Fruit fly (Drosophila melanogaster) whole organism, embryonic: ENCODE data around the gene CG33127.

ENCODE experiments used
- Atf6 ChIP-seq: fragments of 200-800 bp; sonication (Bioruptor generic); IDR thresholded peaks from 2 replicates; pipeline ENCODE4 v1.3.6; 2022; ENCODE audit warnings: missing biosample characterization, missing genetic modification characterization
- Bgb ChIP-seq: fragments of 200-800 bp; sonication (Bioruptor generic); IDR thresholded peaks from 2 replicates; pipeline ENCODE4 v1.3.6; 2022; ENCODE audit warnings: missing biosample characterization, missing genetic modification characterization; ENCODE audit not compliant: partially characterized antibody
- CG1024 ChIP-seq: fragments of 200-800 bp; sonication (Bioruptor generic); IDR thresholded peaks from 2 replicates; pipeline ENCODE4 v1.3.6; 2022; ENCODE audit warnings: missing biosample characterization, missing genetic modification characterization
- CG10321 ChIP-seq: fragments of 200-800 bp; sonication (Bioruptor generic); IDR thresholded peaks from 2 replicates; pipeline ENCODE4 v1.3.6; 2022; ENCODE audit warnings: missing biosample characterization, missing genetic modification characterization
- CG10366 ChIP-seq: fragments of 200-800 bp; sonication (Bioruptor generic); IDR thresholded peaks from 2 replicates; pipeline ENCODE4 v1.3.6; 2022; ENCODE audit warnings: missing biosample characterization, missing genetic modification characterization
- CG10543 ChIP-seq: fragments of 200-800 bp; sonication (Bioruptor generic); optimal IDR thresholded peaks from 3 replicates; lab custom pipeline; 2017; ENCODE audit warnings: missing biosample characterization, mild to moderate bottlenecking, missing genetic modification characterization, moderate library complexity
- CG10979 ChIP-seq: fragments of 200-800 bp; sonication (Bioruptor generic); optimal IDR thresholded peaks from 2 replicates; lab custom pipeline; 2018; ENCODE audit warnings: missing biosample characterization, mild to moderate bottlenecking, missing genetic modification characterization, moderate library complexity
- CG14050 ChIP-seq: fragments of 200-800 bp; sonication (Bioruptor generic); IDR thresholded peaks from 3 replicates; pipeline ENCODE4 v1.3.6; 2022; ENCODE audit warnings: missing biosample characterization, missing genetic modification characterization
- CG15011 ChIP-seq: fragments of 200-800 bp; sonication (Bioruptor generic); optimal IDR thresholded peaks from 3 replicates; lab custom pipeline; 2018; ENCODE audit warnings: missing biosample characterization, mild to moderate bottlenecking, missing genetic modification characterization
- CG15514 ChIP-seq: fragments of 200-800 bp; sonication (Bioruptor generic); optimal IDR thresholded peaks from 3 replicates; lab custom pipeline; 2017; ENCODE audit warnings: missing biosample characterization, missing genetic modification characterization, mild to moderate bottlenecking, moderate library complexity, missing genetic modification reagents
- CG18011 ChIP-seq: fragments of 200-800 bp; sonication (Bioruptor generic); optimal IDR thresholded peaks from 2 replicates; lab custom pipeline; 2017; ENCODE audit warnings: missing biosample characterization, missing genetic modification characterization, mild to moderate bottlenecking, moderate library complexity, missing genotype
- CG18476 ChIP-seq: fragments of 200-800 bp; sonication (Bioruptor generic); optimal IDR thresholded peaks from 2 replicates; lab custom pipeline; 2016; ENCODE audit warnings: missing biosample characterization, mild to moderate bottlenecking, missing genetic modification characterization
- CG32532 ChIP-seq: fragments of 200-800 bp; sonication (Bioruptor generic); IDR thresholded peaks from 2 replicates; pipeline ENCODE4 v1.3.6; 2022; ENCODE audit warnings: missing biosample characterization, missing genetic modification characterization
- CG34422 ChIP-seq: fragments of 200-800 bp; sonication (Bioruptor generic); IDR thresholded peaks from 3 replicates; pipeline ENCODE4 v1.3.6; 2022; ENCODE audit warnings: missing biosample characterization, missing genetic modification characterization
- CG7372 ChIP-seq: fragments of 200-800 bp; sonication (Bioruptor generic); IDR thresholded peaks from 2 replicates; pipeline ENCODE4 v1.3.6; 2022; ENCODE audit warnings: missing biosample characterization, missing genetic modification characterization
- CG7786 ChIP-seq: fragments of 200-800 bp; sonication (Bioruptor generic); optimal IDR thresholded peaks from 2 replicates; lab custom pipeline; 2016; ENCODE audit warnings: missing biosample characterization, missing genetic modification characterization
- CG7839 ChIP-seq: fragments of 200-800 bp; sonication (Bioruptor generic); optimal IDR thresholded peaks from 3 replicates; lab custom pipeline; 2018; ENCODE audit warnings: missing biosample characterization, mild to moderate bottlenecking, missing genetic modification characterization, moderate library complexity
- CG9215 ChIP-seq: fragments of 200-800 bp; sonication (Bioruptor generic); IDR thresholded peaks from 2 replicates; pipeline ENCODE4 v1.3.6; 2022; ENCODE audit warnings: missing biosample characterization, missing genetic modification characterization
- Deaf1 ChIP-seq: fragments of 200-800 bp; optimal IDR thresholded peaks from 3 replicates; lab custom pipeline; 2019; ENCODE audit warnings: missing biosample characterization, mild to moderate bottlenecking, missing genetic modification characterization, moderate library complexity
- Dll ChIP-seq: fragments of 200-800 bp; sonication (Bioruptor generic); IDR thresholded peaks from 4 replicates; pipeline ENCODE4 v1.3.6; 2022; ENCODE audit warnings: missing biosample characterization, missing genetic modification characterization; ENCODE audit not compliant: partially characterized antibody
- Eip74EF ChIP-seq, 2 experiments: fragments of 200-800 bp in 1 of 2; fragments of >200 bp in 1 of 2; sonication (Bioruptor generic) in 1 of 2; optimal IDR thresholded peaks; 2 replicates each; lab custom pipeline; 2017 to 2019; ENCODE audit warnings: missing biosample characterization in 2 of 2, missing genetic modification characterization in 2 of 2, mild to moderate bottlenecking in 1 of 2, moderate library complexity in 1 of 2
- MESR4 ChIP-seq: fragments of 200-800 bp; sonication (Bioruptor generic); optimal IDR thresholded peaks from 2 replicates; lab custom pipeline; 2018; ENCODE audit warnings: missing biosample characterization, mild to moderate bottlenecking, missing genetic modification characterization, moderate library complexity
- Med ChIP-seq: fragments of 200-800 bp; sonication (Bioruptor generic); peaks from one replicate; lab custom pipeline; 2016; ENCODE audit warnings: missing biosample characterization, missing genetic modification characterization, mild to moderate bottlenecking, inconsistent platforms, moderate library complexity
- Nf-YC ChIP-seq: fragments of 200-800 bp; optimal IDR thresholded peaks from 3 replicates; lab custom pipeline; 2019; ENCODE audit warnings: missing biosample characterization, mild to moderate bottlenecking, missing genetic modification characterization, moderate library complexity
- Optix ChIP-seq: fragments of 200-800 bp; sonication (Bioruptor generic); IDR thresholded peaks from 3 replicates; pipeline ENCODE4 v1.3.6; 2022; ENCODE audit warnings: missing biosample characterization, missing genetic modification characterization
- Pdp1 ChIP-seq, 2 experiments: fragments of 200-800 bp; sonication (Bioruptor generic); optimal IDR thresholded peaks; 3 replicates each; lab custom pipeline; 2016; ENCODE audit warnings: missing biosample characterization in 2 of 2, missing genetic modification characterization in 2 of 2, mild to moderate bottlenecking in 1 of 2, moderate library complexity in 1 of 2
- Sry-δ ChIP-seq: fragments of 200-800 bp; sonication (Bioruptor generic); optimal IDR thresholded peaks from 2 replicates; lab custom pipeline; 2016; ENCODE audit warnings: missing biosample characterization, missing genetic modification characterization
- abd-A ChIP-seq: fragments of 200-800 bp; sonication (Bioruptor generic); optimal IDR thresholded peaks from 3 replicates; lab custom pipeline; 2019; ENCODE audit warnings: missing biosample characterization, mild to moderate bottlenecking, missing genetic modification characterization, moderate library complexity
- amos ChIP-seq: fragments of 200-800 bp; sonication (Bioruptor generic); IDR thresholded peaks from 2 replicates; pipeline ENCODE4 v1.3.6; 2022; ENCODE audit warnings: missing biosample characterization, missing genetic modification characterization; ENCODE audit not compliant: partially characterized antibody
- az2 ChIP-seq: fragments of 200-800 bp; sonication (Bioruptor generic); optimal IDR thresholded peaks from 3 replicates; lab custom pipeline; 2016; ENCODE audit warnings: missing biosample characterization, missing genetic modification characterization
- bbx ChIP-seq: fragments of 200-800 bp; sonication (Bioruptor generic); IDR thresholded peaks from 2 replicates; pipeline ENCODE4 v1.3.6; 2022; ENCODE audit warnings: missing biosample characterization, missing genetic modification characterization; ENCODE audit not compliant: partially characterized antibody
- chinmo ChIP-seq: fragments of 200-800 bp; sonication (Bioruptor generic); IDR thresholded peaks from 4 replicates; pipeline ENCODE4 v1.3.6; 2022; ENCODE audit warnings: missing biosample characterization, missing genetic modification characterization; ENCODE audit not compliant: partially characterized antibody
- crp ChIP-seq, 2 experiments: fragments of 200-800 bp; sonication (Bioruptor generic); optimal IDR thresholded peaks; 2 replicates in 1 of 2; 3 replicates in 1 of 2; lab custom pipeline; 2017; ENCODE audit warnings: missing biosample characterization in 2 of 2, missing genetic modification characterization in 2 of 2, mild to moderate bottlenecking in 1 of 2, moderate library complexity in 1 of 2
- ewg ChIP-seq: fragments of 200-800 bp; sonication (Bioruptor generic); optimal IDR thresholded peaks from 3 replicates; lab custom pipeline; 2017; ENCODE audit warnings: mild to moderate bottlenecking, missing biosample characterization, missing genetic modification reagents, missing genetic modification characterization
- gem ChIP-seq: fragments of 200-800 bp; sonication (Bioruptor generic); optimal IDR thresholded peaks from 2 replicates; lab custom pipeline; 2019; ENCODE audit warnings: missing biosample characterization, mild to moderate bottlenecking, missing genetic modification characterization, moderate library complexity
- ken ChIP-seq: fragments of 200-800 bp; sonication (Bioruptor generic); IDR thresholded peaks from 3 replicates; pipeline ENCODE4 v1.3.6; 2022; ENCODE audit warnings: missing biosample characterization, missing genetic modification characterization
- lmd ChIP-seq: fragments of 200-800 bp; sonication (Bioruptor generic); IDR thresholded peaks from 2 replicates; pipeline ENCODE4 v1.3.6; 2022; ENCODE audit warnings: missing biosample characterization, missing genetic modification characterization
- scrt ChIP-seq: fragments of 200-800 bp; sonication (Bioruptor generic); optimal IDR thresholded peaks from 2 replicates; lab custom pipeline; 2018; ENCODE audit warnings: missing biosample characterization, mild to moderate bottlenecking, missing genetic modification characterization, moderate library complexity
- sens ChIP-seq: fragments of 200-800 bp; sonication (Bioruptor generic); peaks from one replicate; lab custom pipeline; 2016; ENCODE audit warnings: missing biosample characterization, missing genetic modification characterization
- sna ChIP-seq: fragments of 200-800 bp; sonication (Bioruptor generic); IDR thresholded peaks from 2 replicates; pipeline ENCODE4 v1.3.6; 2022; ENCODE audit warnings: missing biosample characterization, missing genetic modification characterization; ENCODE audit not compliant: partially characterized antibody
- stc ChIP-seq: fragments of 200-800 bp; sonication (Bioruptor generic); IDR thresholded peaks from 2 replicates; pipeline ENCODE4 v1.3.6; 2022; ENCODE audit warnings: missing biosample characterization, missing genetic modification characterization
- unpg ChIP-seq: fragments of 200-800 bp; sonication (Bioruptor generic); optimal IDR thresholded peaks from 3 replicates; lab custom pipeline; 2018; ENCODE audit warnings: missing biosample characterization, mild to moderate bottlenecking, missing genetic modification characterization, moderate library complexity
- z ChIP-seq: fragments of 200-800 bp; sonication (Bioruptor generic); IDR thresholded peaks from 3 replicates; pipeline ENCODE4 v1.3.6; 2022; ENCODE audit warnings: missing biosample characterization, missing genetic modification characterization

Gene CG33127

dm6 chr2L:290373-290772 lies 31.5 kb upstream of the CG33127 start (continued):
- no peak for TF ChIP-seq chinmo (GFP tag; lab: Robert Waterston, UW)

- peak; percentile 0 for TF ChIP-seq CG7839
- peak; percentile 1 for TF ChIP-seq gem (tag; lab: Kevin White, UChicago)
- TF ChIP-seq CG10979 = no peak
- peak; percentile 51 for TF ChIP-seq sens (GFP tag; lab: Kevin White, UChicago)
- TF ChIP-seq, all 482 proteins: peak for 3
Observed at dm6 chr2L:290949-291348, 31.0 kb upstream of the CG33127 start.

- TF ChIP-seq Nf-YC (tag; lab: Kevin White, UChicago) (peak; percentile 49), CG32532 (GFP tag; lab: Robert Waterston, UW) (0 out of 2 replicates have a peak, but pooled peaks have one; percentile 21), CG9215 (GFP tag; lab: Robert Waterston, UW) (no peak), CG10321 (GFP tag; lab: Robert Waterston, UW) (0 out of 2 replicates have a peak, but pooled peaks have one; percentile 19), lmd (GFP tag; lab: Robert Waterston, UW) (0 out of 2 replicates have a peak, but pooled peaks have one; percentile 9), Bgb (GFP tag; lab: Robert Waterston, UW) (peak; percentile 24; the same call in 1 of the 2 replicates), sna (GFP tag; lab: Robert Waterston, UW) (peak; percentile 10; the same call in 1 of the 2 replicates), unpg (GFP tag; lab: Kevin White, UChicago) (no peak), Med (GFP tag; lab: Kevin White, UChicago) (peak; percentile 81), abd-A (tag; lab: Kevin White, UChicago) (peak; percentile 69), CG34422 (GFP tag; lab: Robert Waterston, UW) (no peak), CG10543 (GFP tag; lab: Kevin White, UChicago) (peak; percentile 54), amos (peak; percentile 20; the same call in 1 of the 2 replicates), Deaf1 (tag; lab: Kevin White, UChicago) (peak; percentile 86), CG1024 (GFP tag; lab: Robert Waterston, UW) (no peak), sens (GFP tag; lab: Kevin White, UChicago) (peak; percentile 9), az2 (GFP tag; lab: Kevin White, UChicago) (no peak), scrt (GFP tag; lab: Kevin White, UChicago) (peak; percentile 66), CG7372 (0 out of 2 replicates have a peak, but pooled peaks have one; percentile 43), CG15514 (GFP tag; lab: Kevin White, UChicago) (peak; percentile 22), z (GFP tag; lab: Robert Waterston, UW) (0 out of 3 replicates have a peak, but pooled peaks have one; percentile 8), ewg (peak; percentile 67), ken (GFP tag; lab: Robert Waterston, UW) (0 out of 3 replicates have a peak, but pooled peaks have one; percentile 29)
- TF ChIP-seq, all 482 proteins: peak for 18
Observed at dm6 chr2L:291657-292056, 30.2 kb upstream of the CG33127 start, which contains the start of gene CG3625. Gene CG3625 (minus strand): TSS chr2L:291795.

- TF ChIP-seq bbx (GFP tag; lab: Robert Waterston, UW) (0 out of 2 replicates have a peak, but pooled peaks have one; percentile 38), Optix (no peak), CG14050 (GFP tag; lab: Robert Waterston, UW) (no peak), Dll (GFP tag; lab: Robert Waterston, UW) (peak; percentile 53; the same call in 1 of the 4 replicates), Atf6 (no peak), Med (GFP tag; lab: Kevin White, UChicago) (peak; percentile 66), CG18011 (no peak), Pdp1 (GFP tag; optimal IDR thresholded peaks at IDR 0.05; lab: Kevin White, UChicago) (peak in 1 of 2 experiments; percentile 97), stc (GFP tag; lab: Robert Waterston, UW) (no peak), CG18476 (GFP tag; lab: Kevin White, UChicago) (no peak), CG7786 (GFP tag; lab: Kevin White, UChicago) (no peak), CG34422 (GFP tag; lab: Robert Waterston, UW) (peak; percentile 65; the same call in 1 of the 3 replicates), CG1024 (GFP tag; lab: Robert Waterston, UW) (no peak), MESR4 (GFP tag; lab: Kevin White, UChicago) (peak; percentile 41), Sry-δ (GFP tag; lab: Kevin White, UChicago) (peak; percentile 7), CG10366 (GFP tag; lab: Robert Waterston, UW) (no peak), CG15011 (GFP tag; lab: Kevin White, UChicago) (no peak), crp (GFP tag; optimal IDR thresholded peaks at IDR 0.05; lab: Kevin White, UChicago) (peak in 1 of 2 experiments; percentile 82), Eip74EF (GFP tag; optimal IDR thresholded peaks at IDR 0.05; lab: Kevin White, UChicago) (no peak)
Observed at dm6 chr2L:292301-292700, 29.6 kb upstream of the CG33127 start, which contains the start of gene CG11562. Gene CG11562 (plus strand): TSS chr2L:292419.
